Fruit fly (Drosophila melanogaster): ENCODE data around the gene JMJD7.

DNA sequence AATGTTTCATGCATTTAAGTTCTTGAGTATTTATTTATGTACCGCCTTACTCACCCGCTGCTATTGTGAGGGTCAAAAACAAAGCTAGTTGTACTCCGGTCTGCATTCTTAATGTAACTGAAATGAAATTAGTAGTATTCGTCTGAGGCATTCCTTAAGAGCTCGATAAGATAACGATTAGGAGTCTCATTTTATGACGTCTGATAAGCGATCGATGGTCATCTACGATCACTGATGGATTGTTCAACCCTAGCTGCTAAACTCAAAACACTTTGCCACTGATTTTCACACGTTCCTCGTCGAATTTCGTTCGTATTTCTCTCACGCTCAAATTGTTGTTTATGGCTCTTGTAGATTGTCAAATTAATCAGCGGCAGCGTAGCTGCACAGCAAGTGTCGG, 7.0 kb upstream of the JMJD7 start, which contains the start of gene CG10116:
- TF ChIP-seq insv (optimal IDR thresholded peaks at IDR 0.05) (no peak), Sin3A (optimal IDR thresholded peaks at IDR 0.05) (no peak)
